Worm (Caenorhabditis elegans) whole organism, L2 larva: ENCODE data around the gene best-15.

Source experiments
- R02D3.7 ChIP-seq: fragments of 150-350 bp; optimal IDR thresholded peaks from 2 replicates; lab custom pipeline; 2014; ENCODE audit warnings: missing biosample characterization, missing genetic modification characterization
- Y55F3AM.14 ChIP-seq: fragments of 200-800 bp; sonication (Bioruptor generic); optimal IDR thresholded peaks from 2 replicates; lab custom pipeline; 2018; ENCODE audit warnings: mild to moderate bottlenecking, missing genetic modification characterization, missing compliant biosample characterization
- alr-1 ChIP-seq: fragments of 150-350 bp; optimal IDR thresholded peaks from 2 replicates; lab custom pipeline; 2014; ENCODE audit warnings: missing biosample characterization, missing genetic modification characterization
- aly-2 ChIP-seq: fragments of 150-350 bp; optimal IDR thresholded peaks from 2 replicates; lab custom pipeline; 2014; ENCODE audit warnings: missing biosample characterization, missing genetic modification characterization
- blmp-1 ChIP-seq: sonication (generic microtip); optimal IDR thresholded peaks from 2 replicates; lab custom pipeline; 2017; ENCODE audit warnings: missing genetic modification characterization, mild to moderate bottlenecking, missing compliant biosample characterization, antibody characterized with exemption, moderate library complexity; ENCODE audit not compliant: insufficient read depth
- ceh-16 ChIP-seq: fragments of 150-350 bp; optimal IDR thresholded peaks from 2 replicates; lab custom pipeline; 2014; ENCODE audit warnings: missing biosample characterization, missing genetic modification characterization
- crh-2 ChIP-seq: sonication (generic microtip); optimal IDR thresholded peaks from 2 replicates; lab custom pipeline; 2017; ENCODE audit warnings: missing biosample characterization, missing genetic modification characterization
- egl-27 ChIP-seq: sonication (generic microtip); optimal IDR thresholded peaks from 3 replicates; lab custom pipeline; 2017; ENCODE audit warnings: missing biosample characterization, missing genetic modification reagents, missing genetic modification characterization
- elt-1 ChIP-seq: fragments of 150-350 bp; optimal IDR thresholded peaks from 2 replicates; lab custom pipeline; 2014; ENCODE audit warnings: missing biosample characterization, missing genetic modification characterization
- elt-3 ChIP-seq: sonication (generic microtip); optimal IDR thresholded peaks from 2 replicates; lab custom pipeline; 2017; ENCODE audit warnings: missing biosample characterization, missing genetic modification characterization
- fos-1 ChIP-seq: fragments of 150-350 bp; optimal IDR thresholded peaks from 2 replicates; lab custom pipeline; 2014; ENCODE audit warnings: missing biosample characterization, missing genetic modification characterization
- gmeb-1 ChIP-seq: fragments of 150-350 bp; optimal IDR thresholded peaks from 2 replicates; lab custom pipeline; 2014; ENCODE audit warnings: missing biosample characterization, missing genetic modification characterization
- lin-13 ChIP-seq: fragments of 150-350 bp; optimal IDR thresholded peaks from 2 replicates; lab custom pipeline; 2014; ENCODE audit warnings: missing biosample characterization, missing genetic modification reagents, missing genetic modification characterization
- lin-39 ChIP-seq: fragments of 150-350 bp; optimal IDR thresholded peaks from 2 replicates; lab custom pipeline; 2014; ENCODE audit warnings: missing biosample characterization, missing genetic modification reagents, missing genetic modification characterization
- lsy-2 ChIP-seq, 2 experiments: fragments of 150-350 bp in 1 of 2; sonication (generic microtip) in 1 of 2; optimal IDR thresholded peaks; 2 replicates each; lab custom pipeline; 2014 to 2017; ENCODE audit warnings: missing biosample characterization in 2 of 2, missing genetic modification characterization in 2 of 2
- mbf-1 ChIP-seq: sonication (generic microtip); optimal IDR thresholded peaks from 2 replicates; lab custom pipeline; 2017; ENCODE audit warnings: missing biosample characterization, missing genetic modification characterization
- mdl-1 ChIP-seq, 2 experiments: fragments of 150-350 bp in 1 of 2; sonication (generic microtip) in 1 of 2; optimal IDR thresholded peaks; 2 replicates each; lab custom pipeline; 2017; ENCODE audit warnings: missing biosample characterization in 2 of 2, missing genetic modification characterization in 2 of 2
- nhr-10 ChIP-seq: sonication (generic microtip); optimal IDR thresholded peaks from 2 replicates; lab custom pipeline; 2017; ENCODE audit warnings: missing biosample characterization, missing genetic modification characterization
- nhr-129 ChIP-seq: fragments of 150-350 bp; optimal IDR thresholded peaks from 2 replicates; lab custom pipeline; 2014; ENCODE audit warnings: missing biosample characterization, missing genetic modification characterization
- nhr-21 ChIP-seq: fragments of 150-350 bp; optimal IDR thresholded peaks from 2 replicates; lab custom pipeline; 2014; ENCODE audit warnings: missing biosample characterization, missing genetic modification characterization
- nhr-25 ChIP-seq: fragments of 150-350 bp; sonication (generic microtip); optimal IDR thresholded peaks from 3 replicates; lab custom pipeline; 2014; ENCODE audit warnings: missing biosample characterization, missing genetic modification characterization
- nhr-77 ChIP-seq: fragments of 150-350 bp; optimal IDR thresholded peaks from 2 replicates; lab custom pipeline; 2014; ENCODE audit warnings: missing biosample characterization, missing genetic modification characterization
- peb-1 ChIP-seq: fragments of 150-350 bp; optimal IDR thresholded peaks from 2 replicates; lab custom pipeline; 2014; ENCODE audit warnings: missing biosample characterization, missing genetic modification characterization
- sem-4 ChIP-seq: fragments of 150-350 bp; optimal IDR thresholded peaks from 2 replicates; lab custom pipeline; 2014; ENCODE audit warnings: missing biosample characterization, missing genetic modification reagents, missing genetic modification characterization
- sma-9 ChIP-seq, 2 experiments: fragments of 150-350 bp in 1 of 2; sonication (generic microtip) in 1 of 2; optimal IDR thresholded peaks; 2 replicates each; lab custom pipeline; 2014 to 2016; ENCODE audit warnings: missing genetic modification characterization in 2 of 2, mild to moderate bottlenecking in 1 of 2, missing biosample characterization in 1 of 2, missing compliant biosample characterization in 1 of 2, missing genetic modification reagents in 1 of 2, moderate library complexity in 1 of 2
- unc-39 ChIP-seq: fragments of 150-350 bp; optimal IDR thresholded peaks from 2 replicates; lab custom pipeline; 2014; ENCODE audit warnings: missing biosample characterization, missing genetic modification characterization
- unc-55 ChIP-seq: fragments of 150-350 bp; sonication (generic microtip); optimal IDR thresholded peaks from 3 replicates; lab custom pipeline; 2014; ENCODE audit warnings: missing biosample characterization, missing genetic modification reagents, missing genetic modification characterization
- unc-62 ChIP-seq: fragments of 150-350 bp; optimal IDR thresholded peaks from 2 replicates; lab custom pipeline; 2014; ENCODE audit warnings: missing biosample characterization, missing genetic modification reagents, missing genetic modification characterization
- zag-1 ChIP-seq: fragments of 150-350 bp; optimal IDR thresholded peaks from 2 replicates; lab custom pipeline; 2014; ENCODE audit warnings: missing biosample characterization, missing genetic modification characterization
- ztf-1 ChIP-seq: fragments of 200-800 bp; sonication (Bioruptor generic); conservative IDR thresholded peaks from 2 replicates; pipeline ENCODE4 v1.3.6; 2022; ENCODE audit warnings: missing genetic modification characterization, missing compliant biosample characterization
- ztf-11 ChIP-seq: sonication (generic microtip); optimal IDR thresholded peaks from 2 replicates; lab custom pipeline; 2017; ENCODE audit warnings: missing biosample characterization, missing genetic modification characterization

best-15 gene

DNA sequence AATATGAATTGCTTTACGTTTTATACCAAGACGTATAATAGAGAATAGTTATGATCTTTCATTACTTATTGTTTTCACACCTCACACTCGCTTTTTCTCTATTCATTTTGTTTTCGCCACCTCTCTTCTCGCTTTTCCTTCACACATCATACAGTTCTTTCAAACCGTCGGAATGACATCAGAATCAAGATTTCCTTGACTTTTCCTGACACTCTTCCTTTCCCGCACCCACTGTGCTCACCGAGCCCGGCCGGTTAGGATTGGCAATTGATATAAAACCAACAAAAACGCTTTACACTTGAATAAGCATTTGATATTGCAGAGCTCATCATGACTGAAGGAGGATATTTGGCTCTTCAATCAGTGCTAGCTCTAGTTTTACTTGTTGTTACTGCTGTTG, 32.7 kb downstream of the best-15 start, which contains the start of gene zipt-2.1:
Gene zipt-2.1 (plus strand): TSS at position 301 of the 400 bp plus-strand sequence.
- TF ChIP-seq lsy-2 (tag; optimal IDR thresholded peaks at IDR 0.05; lab: Kevin White, UChicago): no peak
- no peak for TF ChIP-seq elt-1 (tag; lab: Kevin White, UChicago)
- no peak for TF ChIP-seq blmp-1 (tag; lab: Kevin White, UChicago)
- no peak for TF ChIP-seq nhr-10
- no peak for TF ChIP-seq lin-39 (tag; lab: Kevin White, UChicago)

ce11 chrIV:10798604-10799003, 33.4 kb downstream of the best-15 start:
- TF ChIP-seq sem-4 (tag; lab: Kevin White, UChicago) (no peak), elt-3 (tag; lab: Kevin White, UChicago) (no peak), ceh-16 (tag; lab: Kevin White, UChicago) (no peak), mbf-1 (no peak), nhr-129 (tag; lab: Kevin White, UChicago) (no peak), sma-9 (GFP tag; optimal IDR thresholded peaks at IDR 0.05; lab: Kevin White, UChicago) (no peak), sma-9 (tag; optimal IDR thresholded peaks at IDR 0.05; lab: Kevin White, UChicago) (no peak), crh-2 (tag; lab: Kevin White, UChicago) (no peak), fos-1 (no peak), lin-13 (GFP tag; lab: Kevin White, UChicago) (no peak), Y55F3AM.14 (GFP tag; lab: Kevin White, UChicago) (no peak), egl-27 (no peak), mdl-1 (tag; optimal IDR thresholded peaks at IDR 0.05; lab: Kevin White, UChicago) (no peak), zag-1 (tag; lab: Kevin White, UChicago) (no peak), lsy-2 (tag; optimal IDR thresholded peaks at IDR 0.05; lab: Kevin White, UChicago) (no peak), nhr-77 (tag; lab: Kevin White, UChicago) (no peak), peb-1 (tag; lab: Kevin White, UChicago) (no peak), ztf-11 (tag; lab: Kevin White, UChicago) (no peak), blmp-1 (tag; lab: Kevin White, UChicago) (no peak)

DNA sequence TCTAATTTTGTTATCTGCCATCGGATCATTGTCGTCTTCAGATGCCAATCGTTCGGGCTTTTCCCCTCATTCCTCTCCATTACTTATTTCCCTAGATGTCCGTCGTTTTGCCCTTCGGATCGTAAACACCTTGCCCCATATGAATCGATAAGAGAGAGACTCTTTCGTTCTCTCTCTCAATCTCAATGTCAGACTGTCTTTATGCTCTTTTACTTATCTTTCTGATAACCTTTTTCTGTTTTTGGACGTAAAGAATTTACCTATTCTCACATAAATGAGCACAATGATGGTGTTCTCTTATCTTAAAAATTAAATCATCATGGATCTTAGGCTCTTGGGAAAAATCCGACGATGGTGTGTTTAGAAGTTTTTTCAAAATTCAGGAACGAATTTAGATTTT, 35.3 kb downstream of the best-15 start:
- TF ChIP-seq sma-9 (GFP tag; optimal IDR thresholded peaks at IDR 0.05; lab: Kevin White, UChicago) (peak; percentile 12), sma-9 (tag; optimal IDR thresholded peaks at IDR 0.05; lab: Kevin White, UChicago) (no peak), peb-1 (tag; lab: Kevin White, UChicago) (no peak), fos-1 (peak; percentile 34), crh-2 (tag; lab: Kevin White, UChicago) (no peak), ztf-1 (GFP tag; lab: Robert Waterston, UW) (no peak), nhr-21 (tag; lab: Kevin White, UChicago) (no peak), gmeb-1 (tag; lab: Kevin White, UChicago) (peak; percentile 20)

DNA sequence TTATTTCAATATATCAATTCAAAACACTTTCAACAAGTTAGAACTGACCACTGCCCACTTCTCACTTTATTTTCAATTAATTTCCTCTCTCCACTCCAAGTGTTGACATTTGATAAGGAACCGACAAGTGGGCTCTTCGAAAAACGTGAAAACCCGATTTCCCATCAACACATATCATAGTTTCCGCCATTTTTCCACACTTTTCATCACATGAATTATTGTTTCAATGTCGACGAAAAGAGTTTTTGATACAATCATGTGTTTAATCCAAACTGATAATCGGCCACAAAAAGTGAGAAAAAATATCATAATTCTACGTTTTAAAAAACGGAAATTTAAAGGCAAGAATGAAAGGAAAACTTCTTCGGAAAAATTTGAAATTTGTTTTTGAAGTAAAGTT, 36.4 kb downstream of the best-15 start:
- TF ChIP-seq alr-1 (tag; lab: Kevin White, UChicago) (no peak), mbf-1 (no peak), crh-2 (tag; lab: Kevin White, UChicago) (peak; percentile 45), elt-1 (tag; lab: Kevin White, UChicago) (no peak), aly-2 (tag; lab: Kevin White, UChicago) (no peak), ztf-1 (GFP tag; lab: Robert Waterston, UW) (no peak), nhr-129 (tag; lab: Kevin White, UChicago) (peak; percentile 8), R02D3.7 (tag; lab: Kevin White, UChicago) (no peak), elt-3 (tag; lab: Kevin White, UChicago) (no peak), ztf-11 (tag; lab: Kevin White, UChicago) (no peak), unc-55 (GFP tag; lab: Kevin White, UChicago) (no peak), unc-39 (tag; lab: Kevin White, UChicago) (no peak), lin-39 (tag; lab: Kevin White, UChicago) (no peak), unc-62 (GFP tag; lab: Kevin White, UChicago) (no peak), nhr-10 (no peak)

- TF ChIP-seq nhr-25 (tag; lab: Kevin White, UChicago) (peak; percentile 31), Y55F3AM.14 (GFP tag; lab: Kevin White, UChicago) (no peak)
Observed at ce11 chrIV:10790353-10790752, 41.7 kb downstream of the best-15 start, which contains the start of gene pept-2. Gene pept-2 (plus strand): TSS chrIV:10790653.
